Fruit fly (Drosophila melanogaster) whole organism, prepupa: ENCODE measurements around the gene CG5644.

Source experiments
- CG11294 ChIP-seq: fragments of 200-800 bp; sonication (Bioruptor generic); IDR thresholded peaks from 2 replicates; pipeline ENCODE4 v1.3.6; 2022; ENCODE audit warnings: missing biosample characterization, missing genetic modification characterization
- CG6854 ChIP-seq: fragments of 200-800 bp; sonication (Bioruptor generic); optimal IDR thresholded peaks from 2 replicates; lab custom pipeline; 2017; ENCODE audit warnings: missing biosample characterization, mild to moderate bottlenecking, missing genetic modification characterization
- CG8119 ChIP-seq: fragments of 200-800 bp; sonication (Bioruptor generic); IDR thresholded peaks from 3 replicates; pipeline ENCODE4 v1.3.6; 2022; ENCODE audit warnings: missing biosample characterization, missing genetic modification characterization
- Lpt ChIP-seq: fragments of 200-800 bp; sonication (Bioruptor generic); optimal IDR thresholded peaks from 3 replicates; lab custom pipeline; 2016; ENCODE audit warnings: missing biosample characterization, missing genetic modification characterization
- Sox102F ChIP-seq: fragments of 200-800 bp; sonication (Bioruptor generic); optimal IDR thresholded peaks from 2 replicates; lab custom pipeline; 2016; ENCODE audit warnings: missing biosample characterization, mild to moderate bottlenecking, missing genetic modification characterization
- Sox14 ChIP-seq: fragments of 200-800 bp; sonication (Bioruptor generic); optimal IDR thresholded peaks from 3 replicates; lab custom pipeline; 2016; ENCODE audit warnings: missing biosample characterization, missing genetic modification characterization
- Sox15 ChIP-seq: fragments of 200-800 bp; sonication (Bioruptor generic); optimal IDR thresholded peaks from 3 replicates; lab custom pipeline; 2016; ENCODE audit warnings: missing biosample characterization, missing genetic modification characterization
- cyc ChIP-seq: fragments of 200-800 bp; sonication (Bioruptor generic); optimal IDR thresholded peaks from 3 replicates; lab custom pipeline; 2016; ENCODE audit warnings: missing biosample characterization, missing genetic modification characterization
- dsx ChIP-seq: fragments of 200-800 bp; optimal IDR thresholded peaks from 3 replicates; lab custom pipeline; 2019; ENCODE audit warnings: missing biosample characterization, mild to moderate bottlenecking, missing genetic modification characterization, moderate library complexity; ENCODE audit not compliant: poor library complexity, severe bottlenecking
- fd85E ChIP-seq: fragments of 200-800 bp; sonication (Bioruptor generic); optimal IDR thresholded peaks from 3 replicates; lab custom pipeline; 2016; ENCODE audit warnings: missing biosample characterization, missing genetic modification characterization
- salr ChIP-seq, 2 experiments: fragments of 200-800 bp; sonication (Bioruptor generic); optimal IDR thresholded peaks; 3 replicates each; lab custom pipeline; 2016 to 2018; ENCODE audit warnings: missing biosample characterization in 2 of 2, missing genetic modification characterization in 2 of 2, mild to moderate bottlenecking in 1 of 2
- vri ChIP-seq: fragments of 200-800 bp; sonication (Bioruptor generic); optimal IDR thresholded peaks from 3 replicates; lab custom pipeline; 2016; ENCODE audit warnings: missing biosample characterization, mild to moderate bottlenecking, missing genetic modification characterization

DNA sequence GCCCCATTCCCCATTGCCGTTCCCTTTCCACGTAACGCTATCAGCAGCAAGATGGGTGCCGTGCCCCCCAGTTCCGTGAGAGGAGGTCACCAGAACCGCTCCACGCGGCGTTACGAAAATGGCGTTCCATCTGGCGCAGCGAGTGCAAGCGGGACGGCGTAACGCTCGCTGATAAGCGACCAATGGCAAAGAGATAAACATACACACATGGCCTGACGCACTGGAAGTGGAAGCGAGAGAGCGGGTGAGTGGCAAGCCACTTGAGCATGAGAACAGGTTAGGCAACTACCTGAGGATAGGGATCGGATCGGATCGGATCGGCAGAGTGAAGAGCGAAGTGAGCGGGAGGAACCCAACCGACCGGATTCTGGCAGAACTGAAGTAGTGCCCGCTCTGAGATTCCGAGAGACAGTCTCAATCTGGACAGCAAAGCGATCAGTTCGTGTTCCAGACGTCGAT is 25.1 kb upstream of the CG5644 start, which contains the start of gene Doc3:
- no peak for TF ChIP-seq cyc
- TF ChIP-seq salr (GFP tag; optimal IDR thresholded peaks at IDR 0.05; lab: Kevin White, UChicago): no peak
- TF ChIP-seq Sox14 (GFP tag; lab: Kevin White, UChicago): no peak
- no peak for TF ChIP-seq fd85E (GFP tag; lab: Kevin White, UChicago)
- no peak for TF ChIP-seq Sox15
- TF ChIP-seq vri: no peak
- no peak for TF ChIP-seq CG11294 (GFP tag; lab: Robert Waterston, UW)
- no peak for TF ChIP-seq CG8119 (GFP tag; lab: Robert Waterston, UW)
- TF ChIP-seq Sox102F: no peak
- no peak for TF ChIP-seq Lpt (GFP tag; lab: Kevin White, UChicago)
- TF ChIP-seq CG6854 (GFP tag; lab: Kevin White, UChicago): peak; percentile 93
- no peak for TF ChIP-seq dsx (GFP tag; lab: Kevin White, UChicago)
